Fruit fly (Drosophila melanogaster) whole organism, prepupa: ENCODE data around the gene drn.

Source experiments
- Blimp-1 ChIP-seq: fragments of 200-800 bp; sonication (Bioruptor generic); optimal IDR thresholded peaks from 3 replicates; lab custom pipeline; 2017; ENCODE audit warnings: missing biosample characterization, missing genetic modification characterization, mild to moderate bottlenecking, moderate library complexity, missing genetic modification reagents
- CG10669 ChIP-seq: fragments of 200-800 bp; sonication (Bioruptor generic); optimal IDR thresholded peaks from 3 replicates; lab custom pipeline; 2018; ENCODE audit warnings: missing biosample characterization, mild to moderate bottlenecking, missing genetic modification characterization, moderate library complexity
- CG11294 ChIP-seq: fragments of 200-800 bp; sonication (Bioruptor generic); IDR thresholded peaks from 2 replicates; pipeline ENCODE4 v1.3.6; 2022; ENCODE audit warnings: missing biosample characterization, missing genetic modification characterization
- CG31627 ChIP-seq: fragments of 200-800 bp; sonication (Bioruptor generic); optimal IDR thresholded peaks from 3 replicates; lab custom pipeline; 2016; ENCODE audit warnings: missing biosample characterization, missing genetic modification characterization
- CG6276 ChIP-seq: fragments of 200-800 bp; sonication (Bioruptor generic); optimal IDR thresholded peaks from 2 replicates; lab custom pipeline; 2017; ENCODE audit warnings: missing biosample characterization, mild to moderate bottlenecking, missing genetic modification characterization
- CG8632 ChIP-seq: fragments of 200-800 bp; sonication (Bioruptor generic); optimal IDR thresholded peaks from 3 replicates; lab custom pipeline; 2016; ENCODE audit warnings: missing biosample characterization, missing genetic modification characterization
- Gug ChIP-seq: fragments of 200-800 bp; sonication (Bioruptor generic); IDR thresholded peaks from 2 replicates; pipeline ENCODE4 v1.3.6; 2022; ENCODE audit warnings: missing biosample characterization, missing genetic modification characterization
- Met ChIP-seq: fragments of 200-800 bp; sonication (Bioruptor generic); optimal IDR thresholded peaks from 3 replicates; lab custom pipeline; 2016; ENCODE audit warnings: missing biosample characterization, missing genetic modification characterization
- pdm3 ChIP-seq: fragments of 200-800 bp; sonication (Bioruptor generic); optimal IDR thresholded peaks from 3 replicates; lab custom pipeline; 2016; ENCODE audit warnings: missing biosample characterization, missing genetic modification characterization
- spab ChIP-seq: fragments of 200-800 bp; sonication (Bioruptor generic); optimal IDR thresholded peaks from 2 replicates; lab custom pipeline; 2017; ENCODE audit warnings: missing biosample characterization, mild to moderate bottlenecking, missing genetic modification characterization, missing genetic modification reagents
- svp ChIP-seq: fragments of 200-800 bp; sonication (Bioruptor generic); peaks from one replicate; lab custom pipeline; 2016; ENCODE audit warnings: missing biosample characterization, missing genetic modification characterization

- TF ChIP-seq Blimp-1 (GFP tag; lab: Kevin White, UChicago) (no peak), CG8632 (GFP tag; lab: Kevin White, UChicago) (no peak), spab (GFP tag; lab: Kevin White, UChicago) (no peak), Gug (GFP tag; lab: Robert Waterston, UW) (no peak), CG10669 (no peak), svp (GFP tag; lab: Kevin White, UChicago) (no peak), pdm3 (GFP tag; lab: Kevin White, UChicago) (no peak), CG31627 (GFP tag; lab: Kevin White, UChicago) (no peak), CG11294 (GFP tag; lab: Robert Waterston, UW) (no peak), Met (GFP tag; lab: Kevin White, UChicago) (no peak), CG6276 (no peak)
These were observed 19.4 kb downstream of the drn start for dm6 chr3R:9359393-9359792.
